Worm (Caenorhabditis elegans): ENCODE data around the gene F44E7.4.

The F44E7.4 gene

ce11 chrV:5790497-5791280, 13.9 kb upstream of the F44E7.4 start, which contains the start of the genes nhr-142 and F44E7.9 (continued):
- peak; percentile 55; the same call in 1 of the 2 replicates for TF ChIP-seq mab-9 (GFP tag; IDR thresholded peaks at IDR 0.05)
- peak; percentile 40 for TF ChIP-seq sup-37 (GFP tag; optimal IDR thresholded peaks at IDR 0.05)
- peak; percentile 96 for TF ChIP-seq rnt-1 (tag; optimal IDR thresholded peaks at IDR 0.05)
- TF ChIP-seq ztf-4 (tag; optimal IDR thresholded peaks at IDR 0.05) = peak; percentile 49
- TF ChIP-seq mef-2 (tag; optimal IDR thresholded peaks at IDR 0.05) = peak; percentile 51
- no peak for TF ChIP-seq Y116A8C.19 (tag; optimal IDR thresholded peaks at IDR 0.05; ENCODE audit: borderline replicate concordance)
- peak; percentile 72 to 84 (median 82) for TF ChIP-seq dpl-1 (GFP tag; optimal IDR thresholded peaks at IDR 0.05)
- TF ChIP-seq grh-1 (GFP tag; IDR thresholded peaks at IDR 0.05) = peak; percentile 68
- peak; percentile 71 for TF ChIP-seq nhr-77 (tag; optimal IDR thresholded peaks at IDR 0.05)
- peak; percentile 94 for TF ChIP-seq nhr-85 (tag)
- TF ChIP-seq efl-1 (optimal IDR thresholded peaks at IDR 0.05) = peak; percentile 85 to 88
- TF ChIP-seq efl-1 (GFP tag; optimal IDR thresholded peaks at IDR 0.05 in 1 of 2) = peak; percentile 76 to 98
- no peak for TF ChIP-seq alr-1 (tag; optimal IDR thresholded peaks at IDR 0.05; ENCODE audit: borderline replicate concordance)
- peak; percentile 60 for TF ChIP-seq lin-39 (tag; optimal IDR thresholded peaks at IDR 0.05)
- peak; percentile 74 for TF ChIP-seq pax-3 (tag; optimal IDR thresholded peaks at IDR 0.05)
- peak; percentile 64 for TF ChIP-seq jun-1 (tag; optimal IDR thresholded peaks at IDR 0.05)
- TF ChIP-seq nhr-11 (tag; optimal IDR thresholded peaks at IDR 0.05) = peak; percentile 42
- no peak for TF ChIP-seq ceh-63 (GFP tag; optimal IDR thresholded peaks at IDR 0.05)
- TF ChIP-seq ama-1 (optimal IDR thresholded peaks at IDR 0.05) = no peak
- TF ChIP-seq C16A3.4 (tag; optimal IDR thresholded peaks at IDR 0.05) = peak; percentile 93
- peak; percentile 91 for TF ChIP-seq mep-1 (tag; optimal IDR thresholded peaks at IDR 0.05)
- no peak for TF ChIP-seq hlh-4 (tag; optimal IDR thresholded peaks at IDR 0.05)
- no peak for TF ChIP-seq ets-5 (GFP tag; IDR thresholded peaks at IDR 0.05)
- TF ChIP-seq zag-1 (tag; optimal IDR thresholded peaks at IDR 0.05) = no peak
- peak; percentile 42 for TF ChIP-seq elt-2 (tag; optimal IDR thresholded peaks at IDR 0.05)
- TF ChIP-seq nhr-84 (tag; optimal IDR thresholded peaks at IDR 0.05) = no peak
- peak; percentile 92 for TF ChIP-seq nhr-47 (tag; optimal IDR thresholded peaks at IDR 0.05)
- peak; percentile 90 for TF ChIP-seq nhr-90 (tag; optimal IDR thresholded peaks at IDR 0.05; ENCODE audit: poor library complexity)
- no peak for TF ChIP-seq efl-3 (GFP tag; optimal IDR thresholded peaks at IDR 0.05)
- peak; percentile 77 for TF ChIP-seq fkh-10 (GFP tag; optimal IDR thresholded peaks at IDR 0.05)
- TF ChIP-seq pqm-1 (tag; optimal IDR thresholded peaks at IDR 0.05) = no peak
- no peak for TF ChIP-seq unc-98 (GFP tag; IDR thresholded peaks at IDR 0.05)
- 0 out of 2 replicates have a peak, but pooled peaks have one; percentile 15 for TF ChIP-seq ceh-88 (GFP tag; IDR thresholded peaks at IDR 0.05)
- peak in 1 of 2 experiments; percentile 55 for TF ChIP-seq mdl-1 (tag; optimal IDR thresholded peaks at IDR 0.05)
- peak; percentile 82 to 90 for TF ChIP-seq lsy-2 (tag; optimal IDR thresholded peaks at IDR 0.05)
- no peak for TF ChIP-seq C34B4.2 (tag; optimal IDR thresholded peaks at IDR 0.05)
- TF ChIP-seq nhr-76 (tag; optimal IDR thresholded peaks at IDR 0.05) = no peak
- TF ChIP-seq unc-130 (tag; optimal IDR thresholded peaks at IDR 0.05) = peak; percentile 50
- peak; percentile 81 to 86 for TF ChIP-seq lin-35 (GFP tag; optimal IDR thresholded peaks at IDR 0.05)
- TF ChIP-seq isw-1 (GFP tag; IDR thresholded peaks at IDR 0.05) = peak; percentile 73
- TF ChIP-seq fkh-8 (tag; optimal IDR thresholded peaks at IDR 0.05) = peak; percentile 87
- no peak for TF ChIP-seq hpl-2 (GFP tag; optimal IDR thresholded peaks at IDR 0.05)

ce11 chrV:5788650-5789049, 11.9 kb upstream of the F44E7.4 start:
- TF ChIP-seq nhr-20 (tag; optimal IDR thresholded peaks at IDR 0.05) = peak; percentile 0
- no peak for TF ChIP-seq nhr-12 (tag; optimal IDR thresholded peaks at IDR 0.05)
- TF ChIP-seq Y116A8C.19 (tag; optimal IDR thresholded peaks at IDR 0.05; ENCODE audit: borderline replicate concordance) = no peak
- TF ChIP-seq zip-4 (GFP tag; optimal IDR thresholded peaks at IDR 0.05) = no peak
- TF ChIP-seq rnt-1 (tag; optimal IDR thresholded peaks at IDR 0.05) = no peak
- TF ChIP-seq lin-14 (GFP tag; optimal IDR thresholded peaks at IDR 0.05) = peak; percentile 62

Measured in whole organism, L1 larva.